Worm (Caenorhabditis elegans): ENCODE measurements around the gene mdl-1.

Gene mdl-1

ce11 chrX:6742011-6742683 lies at the start of gene mdl-1:
mdl-1 (plus strand) TSS chrX:6742351.
- TF ChIP-seq him-1 (tag; optimal IDR thresholded peaks at IDR 0.05) (peak; percentile 4), dao-5 (tag; optimal IDR thresholded peaks at IDR 0.05) (no peak)

- no peak for TF ChIP-seq W03F9.2 (tag; optimal IDR thresholded peaks at IDR 0.05)
- no peak for TF ChIP-seq dao-5 (tag; optimal IDR thresholded peaks at IDR 0.05)
- no peak for TF ChIP-seq him-1 (tag; optimal IDR thresholded peaks at IDR 0.05)
These were observed 49.3 kb upstream of the mdl-1 start for ce11 chrX:6692896-6693295.

ce11 chrX:6693331-6693730 lies 48.8 kb upstream of the mdl-1 start, which contains the start of gene F38B6.3:
F38B6.3 (plus strand) TSS chrX:6693631.
- TF ChIP-seq him-1 (tag; optimal IDR thresholded peaks at IDR 0.05) (no peak), W03F9.2 (tag; optimal IDR thresholded peaks at IDR 0.05) (no peak), dao-5 (tag; optimal IDR thresholded peaks at IDR 0.05) (no peak)

- TF ChIP-seq W03F9.2 (tag; optimal IDR thresholded peaks at IDR 0.05) = no peak
- no peak for TF ChIP-seq dao-5 (tag; optimal IDR thresholded peaks at IDR 0.05)
- TF ChIP-seq him-1 (tag; optimal IDR thresholded peaks at IDR 0.05) = no peak
These were observed 43.9 kb upstream of the mdl-1 start, which contains the start of the genes F38B6.7 and F38B6.2 for ce11 chrX:6698267-6698666. F38B6.7 (minus strand) TSS chrX:6698367. F38B6.2 (plus strand) TSS chrX:6698533.

ce11 chrX:6702249-6702648 lies 39.9 kb upstream of the mdl-1 start, which contains the start of gene acr-2:
acr-2 (plus strand) TSS chrX:6702549.
- no peak for TF ChIP-seq W03F9.2 (tag; optimal IDR thresholded peaks at IDR 0.05)
- TF ChIP-seq dao-5 (tag; optimal IDR thresholded peaks at IDR 0.05) = no peak
- TF ChIP-seq him-1 (tag; optimal IDR thresholded peaks at IDR 0.05) = no peak

- TF ChIP-seq W03F9.2 (tag; optimal IDR thresholded peaks at IDR 0.05) = no peak
- no peak for TF ChIP-seq him-1 (tag; optimal IDR thresholded peaks at IDR 0.05)
- no peak for TF ChIP-seq dao-5 (tag; optimal IDR thresholded peaks at IDR 0.05)
These were observed 37.0 kb upstream of the mdl-1 start for ce11 chrX:6705156-6705555.

- TF ChIP-seq him-1 (tag; optimal IDR thresholded peaks at IDR 0.05) (no peak), dao-5 (tag; optimal IDR thresholded peaks at IDR 0.05) (no peak), W03F9.2 (tag; optimal IDR thresholded peaks at IDR 0.05) (no peak)
These were observed 32.9 kb upstream of the mdl-1 start, which contains the start of gene acr-3 for ce11 chrX:6709238-6709637. acr-3 (plus strand) TSS chrX:6709538.

- TF ChIP-seq dao-5 (tag; optimal IDR thresholded peaks at IDR 0.05) (no peak), W03F9.2 (tag; optimal IDR thresholded peaks at IDR 0.05) (no peak), him-1 (tag; optimal IDR thresholded peaks at IDR 0.05) (no peak)
These were observed 28.9 kb upstream of the mdl-1 start, which contains the start of gene nas-11 for ce11 chrX:6713277-6713676. nas-11 (plus strand) TSS chrX:6713577.

- TF ChIP-seq dao-5 (tag; optimal IDR thresholded peaks at IDR 0.05) = no peak
- TF ChIP-seq him-1 (tag; optimal IDR thresholded peaks at IDR 0.05) = no peak
- no peak for TF ChIP-seq W03F9.2 (tag; optimal IDR thresholded peaks at IDR 0.05)
These were observed 23.6 kb upstream of the mdl-1 start, which contains the start of gene smf-2 for ce11 chrX:6718595-6718994. smf-2 (minus strand) TSS chrX:6718695.

- no peak for TF ChIP-seq W03F9.2 (tag; optimal IDR thresholded peaks at IDR 0.05)
- TF ChIP-seq him-1 (tag; optimal IDR thresholded peaks at IDR 0.05) = no peak
- no peak for TF ChIP-seq dao-5 (tag; optimal IDR thresholded peaks at IDR 0.05)
These were observed 19.2 kb upstream of the mdl-1 start, which contains the start of gene smf-1 for ce11 chrX:6722966-6723365. smf-1 (minus strand) TSS chrX:6723066.

- no peak for TF ChIP-seq dao-5 (tag; optimal IDR thresholded peaks at IDR 0.05)
- TF ChIP-seq him-1 (tag; optimal IDR thresholded peaks at IDR 0.05) = no peak
- TF ChIP-seq W03F9.2 (tag; optimal IDR thresholded peaks at IDR 0.05) = no peak
These were observed 16.9 kb upstream of the mdl-1 start, which contains the start of gene slc-25A10 for ce11 chrX:6725260-6725718. slc-25A10 (minus strand) TSS chrX:6725668.

ce11 chrX:6728820-6729396 lies 13.2 kb upstream of the mdl-1 start:
- TF ChIP-seq him-1 (tag; optimal IDR thresholded peaks at IDR 0.05) (no peak), dao-5 (tag; optimal IDR thresholded peaks at IDR 0.05) (no peak), W03F9.2 (tag; optimal IDR thresholded peaks at IDR 0.05) (no peak)

ce11 chrX:6729593-6729992 lies 12.6 kb upstream of the mdl-1 start, which contains the start of gene K11G12.6:
K11G12.6 (minus strand) TSS chrX:6729657.
- TF ChIP-seq W03F9.2 (tag; optimal IDR thresholded peaks at IDR 0.05) (no peak), him-1 (tag; optimal IDR thresholded peaks at IDR 0.05) (no peak), dao-5 (tag; optimal IDR thresholded peaks at IDR 0.05) (no peak)

- TF ChIP-seq dao-5 (tag; optimal IDR thresholded peaks at IDR 0.05) (no peak), W03F9.2 (tag; optimal IDR thresholded peaks at IDR 0.05) (no peak), him-1 (tag; optimal IDR thresholded peaks at IDR 0.05) (no peak)
These were observed 8.9 kb upstream of the mdl-1 start, which contains the start of gene R03E9.2 for ce11 chrX:6733201-6733600. R03E9.2 (minus strand) TSS chrX:6733301.
